Worm (Caenorhabditis elegans) whole organism, young adult: ENCODE data around the gene hsp-3.

Experiments used
- B0336.3 ChIP-seq: fragments of 200-800 bp; sonication (Bioruptor generic); IDR thresholded peaks from 2 replicates; pipeline ENCODE4 v1.3.6; 2022; ENCODE audit warnings: missing genetic modification characterization, missing compliant biosample characterization
- T26A5.8 ChIP-seq: sonication (generic microtip); optimal IDR thresholded peaks from 2 replicates; lab custom pipeline; 2016; ENCODE audit warnings: missing genetic modification characterization, missing compliant biosample characterization
- Y56A3A.18 ChIP-seq: fragments of 200-800 bp; sonication (Bioruptor generic); IDR thresholded peaks from 2 replicates; pipeline ENCODE4 v1.3.6; 2022; ENCODE audit warnings: missing genetic modification reagents, missing genetic modification characterization, missing compliant biosample characterization
- Y95B8A.8 ChIP-seq: fragments of 200-800 bp; sonication (Bioruptor generic); IDR thresholded peaks from 2 replicates; pipeline ENCODE4 v1.3.6; 2022; ENCODE audit warnings: missing genetic modification reagents, missing genetic modification characterization, missing compliant biosample characterization
- aptf-2 ChIP-seq: fragments of 200-800 bp; sonication (Bioruptor generic); conservative IDR thresholded peaks from 2 replicates; pipeline ENCODE4 v1.3.6; 2022; ENCODE audit warnings: missing genetic modification reagents, missing genetic modification characterization, missing compliant biosample characterization
- aptf-3 ChIP-seq: fragments of 200-800 bp; sonication (Bioruptor generic); IDR thresholded peaks from 2 replicates; pipeline ENCODE4 v1.3.6; 2022; ENCODE audit warnings: missing genetic modification characterization, missing compliant biosample characterization
- athp-1 ChIP-seq: sonication (generic microtip); optimal IDR thresholded peaks from 2 replicates; lab custom pipeline; 2017; ENCODE audit warnings: mild to moderate bottlenecking, missing genetic modification characterization, missing compliant biosample characterization
- attf-5 ChIP-seq: fragments of 200-800 bp; sonication (Bioruptor generic); optimal IDR thresholded peaks from 2 replicates; lab custom pipeline; 2018; ENCODE audit warnings: mild to moderate bottlenecking, missing genetic modification characterization, missing compliant biosample characterization
- cebp-1 ChIP-seq, 2 experiments: fragments of 200-800 bp in 1 of 2; sonication (Bioruptor generic) in 1 of 2; sonication (generic microtip) in 1 of 2; IDR thresholded peaks in 1 of 2; optimal IDR thresholded peaks in 1 of 2; 2 replicates each; pipeline versions ENCODE4 v1.3.6 to Lab custom; 2017 to 2022; ENCODE audit warnings: missing compliant biosample characterization in 2 of 2, missing genetic modification characterization in 2 of 2, mild to moderate bottlenecking in 1 of 2, missing genetic modification reagents in 1 of 2, moderate library complexity in 1 of 2
- ceh-27 ChIP-seq: fragments of 200-800 bp; sonication (Bioruptor generic); optimal IDR thresholded peaks from 2 replicates; lab custom pipeline; 2018; ENCODE audit warnings: mild to moderate bottlenecking, missing genetic modification characterization, moderate library complexity, missing compliant biosample characterization
- ekl-4 ChIP-seq: fragments of 200-800 bp; sonication (Bioruptor generic); IDR thresholded peaks from 2 replicates; pipeline ENCODE4 v1.3.6; 2022; ENCODE audit warnings: missing genetic modification reagents, missing genetic modification characterization, missing compliant biosample characterization
- ets-4 ChIP-seq: fragments of 200-800 bp; sonication (Bioruptor generic); optimal IDR thresholded peaks from 2 replicates; lab custom pipeline; 2018; ENCODE audit warnings: mild to moderate bottlenecking, missing genetic modification characterization, missing compliant biosample characterization
- hmg-20 ChIP-seq: fragments of 200-800 bp; sonication (Bioruptor generic); IDR thresholded peaks from 2 replicates; pipeline ENCODE4 v1.3.6; 2022; ENCODE audit warnings: missing genetic modification reagents, missing genetic modification characterization, missing compliant biosample characterization
- madf-3 ChIP-seq: fragments of 200-800 bp; sonication (Bioruptor generic); IDR thresholded peaks from 2 replicates; pipeline ENCODE4 v1.3.6; 2022; ENCODE audit warnings: missing genetic modification reagents, missing genetic modification characterization, missing compliant biosample characterization
- mes-4 ChIP-seq: sonication (generic microtip); optimal IDR thresholded peaks from 2 replicates; lab custom pipeline; 2016; ENCODE audit warnings: missing genotype, missing genetic modification characterization, missing compliant biosample characterization
- nfyb-1 ChIP-seq: fragments of 200-800 bp; sonication (Bioruptor generic); IDR thresholded peaks from 2 replicates; pipeline ENCODE4 v1.3.6; 2022; ENCODE audit warnings: missing genetic modification reagents, missing genetic modification characterization, missing compliant biosample characterization
- nhr-27 ChIP-seq: fragments of 200-800 bp; sonication (Bioruptor generic); optimal IDR thresholded peaks from 2 replicates; lab custom pipeline; 2018; ENCODE audit warnings: mild to moderate bottlenecking, missing genetic modification characterization, moderate library complexity, missing compliant biosample characterization
- snpc-4 ChIP-seq, 5 experiments: fragments of 150-350 bp in 1 of 5; sonication (generic microtip) in 4 of 5; optimal IDR thresholded peaks; 2 replicates each; lab custom pipeline; 2014 to 2018; ENCODE audit warnings: missing genetic modification characterization in 5 of 5, missing biosample characterization in 3 of 5, antibody characterized with exemption in 2 of 5, mild to moderate bottlenecking in 2 of 5, missing compliant biosample characterization in 2 of 5, missing genotype in 2 of 5, moderate library complexity in 2 of 5, missing genetic modification reagents in 1 of 5
- zfh-2 ChIP-seq: fragments of 200-800 bp; sonication (Bioruptor generic); conservative IDR thresholded peaks from 2 replicates; pipeline ENCODE4 v1.3.6; 2022; ENCODE audit warnings: missing genetic modification reagents, missing genetic modification characterization, missing compliant biosample characterization

Gene hsp-3

ce11 chrX:6041094-6041441, 50.9 kb downstream of the hsp-3 start:
- no peak for TF ChIP-seq ceh-27
- 0 out of 2 replicates have a peak, but pooled peaks have one; percentile 15 for TF ChIP-seq madf-3 (GFP tag; lab: Robert Waterston, UW)
- no peak for TF ChIP-seq hmg-20 (GFP tag; lab: Robert Waterston, UW)

DNA sequence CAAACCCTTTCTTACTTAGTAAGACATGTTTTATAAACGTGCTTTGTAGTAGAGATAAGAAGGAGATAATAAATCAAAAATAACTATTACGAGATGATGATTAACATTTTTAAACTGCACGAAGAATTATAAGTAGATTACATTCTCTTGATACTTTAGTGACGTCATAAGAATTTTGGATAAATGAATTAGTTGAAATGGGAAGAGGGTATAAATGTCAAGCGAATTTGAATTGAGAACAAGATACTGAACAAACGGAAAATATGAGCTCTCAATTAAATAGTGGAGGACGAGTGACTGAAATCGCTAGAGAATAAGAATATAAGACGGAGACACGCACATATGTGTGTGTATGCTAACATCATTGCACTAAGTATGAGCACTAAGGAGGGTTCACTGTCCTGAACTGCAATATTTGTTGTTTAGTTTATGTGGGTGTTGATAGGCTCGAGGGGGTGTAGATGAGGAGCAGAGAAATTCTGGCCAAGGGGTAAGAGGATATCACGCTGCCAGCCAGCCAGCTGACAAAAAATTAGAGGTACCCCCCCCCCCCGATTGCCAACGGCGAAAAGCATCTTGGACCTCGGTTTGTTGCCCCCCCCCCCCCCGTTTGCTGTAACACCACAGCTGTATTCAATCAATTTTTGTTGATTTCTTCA, 51.4 kb downstream of the hsp-3 start:
- TF ChIP-seq ekl-4 (GFP tag; lab: Robert Waterston, UW) (no peak), B0336.3 (GFP tag; lab: Robert Waterston, UW) (0 out of 2 replicates have a peak, but pooled peaks have one; percentile 35), snpc-4 (GFP tag; optimal IDR thresholded peaks at IDR 0.05; lab: Kevin White, UChicago) (no peak), snpc-4 (tag; optimal IDR thresholded peaks at IDR 0.05; lab: Kevin White, UChicago) (no peak), attf-5 (GFP tag; lab: Kevin White, UChicago) (peak; percentile 20), nfyb-1 (GFP tag; lab: Robert Waterston, UW) (peak; percentile 56; the same call in 1 of the 2 replicates), zfh-2 (GFP tag; lab: Robert Waterston, UW) (peak; percentile 89), athp-1 (tag; lab: Kevin White, UChicago) (no peak), cebp-1 (GFP tag; IDR thresholded peaks at IDR 0.05; lab: Robert Waterston, UW) (no peak), cebp-1 (tag; optimal IDR thresholded peaks at IDR 0.05; lab: Kevin White, UChicago) (peak; percentile 25)
- TF ChIP-seq, all 124 proteins: peak for 5

ce11 chrX:6039544-6039943, 52.4 kb downstream of the hsp-3 start, which contains the start of gene hsp-25:
hsp-25 (minus strand) TSS chrX:6039644.
- TF ChIP-seq T26A5.8 (tag; lab: Kevin White, UChicago) = no peak
- TF ChIP-seq attf-5 (GFP tag; lab: Kevin White, UChicago) = no peak
- no peak for TF ChIP-seq ets-4
- no peak for TF ChIP-seq aptf-3 (GFP tag; lab: Robert Waterston, UW)
- no peak for TF ChIP-seq ekl-4 (GFP tag; lab: Robert Waterston, UW)
- no peak for TF ChIP-seq nhr-27
- no peak for TF ChIP-seq aptf-2
- no peak for TF ChIP-seq mes-4 (tag; lab: Kevin White, UChicago)
- no peak for TF ChIP-seq Y56A3A.18 (GFP tag; lab: Robert Waterston, UW)
- no peak for TF ChIP-seq Y95B8A.8 (GFP tag; lab: Robert Waterston, UW)
- TF ChIP-seq, all 124 proteins: peak for 0
